Fruit fly (Drosophila melanogaster): ENCODE data around the gene TfIIA-S.

- TF ChIP-seq CG8478 (optimal IDR thresholded peaks at IDR 0.05): no peak
- no peak for TF ChIP-seq CTCF (optimal IDR thresholded peaks at IDR 0.05)
These were observed 44.8 kb downstream of the TfIIA-S start for dm6 chr3R:23846107-23846506.

Data from S2 (cell line).